Fruit fly (Drosophila melanogaster) whole organism, embryonic: ENCODE data around the gene pico.
A peak's percentile ranks its signal among the peaks of the same experiment; 100 is the strongest.

Source experiments
- ATbp ChIP-seq: fragments of 200-800 bp; sonication (Bioruptor generic); optimal IDR thresholded peaks from 2 replicates; lab custom pipeline; 2017; ENCODE audit warnings: missing biosample characterization, mild to moderate bottlenecking, missing genetic modification characterization, missing genetic modification reagents
- Aef1 ChIP-seq: fragments of 200-800 bp; sonication (Bioruptor generic); IDR thresholded peaks from 3 replicates; pipeline ENCODE4 v1.3.6; 2022; ENCODE audit warnings: missing biosample characterization, missing genetic modification characterization
- Bgb ChIP-seq: fragments of 200-800 bp; sonication (Bioruptor generic); IDR thresholded peaks from 2 replicates; pipeline ENCODE4 v1.3.6; 2022; ENCODE audit warnings: missing biosample characterization, missing genetic modification characterization; ENCODE audit not compliant: partially characterized antibody
- CG10366 ChIP-seq: fragments of 200-800 bp; sonication (Bioruptor generic); IDR thresholded peaks from 2 replicates; pipeline ENCODE4 v1.3.6; 2022; ENCODE audit warnings: missing biosample characterization, missing genetic modification characterization
- CG11504 ChIP-seq: fragments of 200-800 bp; sonication (Bioruptor generic); optimal IDR thresholded peaks from 3 replicates; lab custom pipeline; 2019; ENCODE audit warnings: missing biosample characterization, mild to moderate bottlenecking, missing genetic modification characterization, moderate library complexity
- CG11696 ChIP-seq: fragments of 200-800 bp; sonication (Bioruptor generic); IDR thresholded peaks from 2 replicates; pipeline ENCODE4 v1.3.6; 2022; ENCODE audit warnings: missing biosample characterization, missing genetic modification characterization
- CG13123 ChIP-seq: fragments of 200-800 bp; sonication (Bioruptor generic); optimal IDR thresholded peaks from 2 replicates; lab custom pipeline; 2016; ENCODE audit warnings: missing biosample characterization, missing genetic modification characterization
- CG18599 ChIP-seq: fragments of 200-800 bp; sonication (Bioruptor generic); optimal IDR thresholded peaks from 3 replicates; lab custom pipeline; 2017; ENCODE audit warnings: missing biosample characterization, missing genetic modification characterization, mild to moderate bottlenecking, moderate library complexity, missing genetic modification reagents
- CG18764 ChIP-seq: fragments of 200-800 bp; sonication (Bioruptor generic); optimal IDR thresholded peaks from 3 replicates; lab custom pipeline; 2016; ENCODE audit warnings: missing biosample characterization, missing genetic modification characterization
- CG2678 ChIP-seq: fragments of 200-800 bp; sonication (Bioruptor generic); optimal IDR thresholded peaks from 3 replicates; lab custom pipeline; 2019; ENCODE audit warnings: missing biosample characterization, mild to moderate bottlenecking, missing genetic modification characterization, moderate library complexity
- CG2712 ChIP-seq: fragments of 200-800 bp; optimal IDR thresholded peaks from 3 replicates; lab custom pipeline; 2019; ENCODE audit warnings: missing biosample characterization, mild to moderate bottlenecking, missing genetic modification characterization, moderate library complexity
- CG32767 ChIP-seq: fragments of 200-800 bp; sonication (Bioruptor generic); IDR thresholded peaks from 2 replicates; pipeline ENCODE4 v1.3.6; 2022; ENCODE audit warnings: missing biosample characterization, missing genetic modification characterization
- CG4424 ChIP-seq: fragments of 200-800 bp; sonication (Bioruptor generic); optimal IDR thresholded peaks from 3 replicates; lab custom pipeline; 2016; ENCODE audit warnings: missing biosample characterization, missing genetic modification characterization
- CG6654 ChIP-seq: fragments of 200-800 bp; sonication (Bioruptor generic); optimal IDR thresholded peaks from 2 replicates; lab custom pipeline; 2017; ENCODE audit warnings: missing biosample characterization, mild to moderate bottlenecking, missing genetic modification characterization
- CG6854 ChIP-seq: fragments of 200-800 bp; sonication (Bioruptor generic); optimal IDR thresholded peaks from 3 replicates; lab custom pipeline; 2017; ENCODE audit warnings: missing biosample characterization, mild to moderate bottlenecking, missing genetic modification characterization
- CG7786 ChIP-seq: fragments of 200-800 bp; sonication (Bioruptor generic); optimal IDR thresholded peaks from 2 replicates; lab custom pipeline; 2016; ENCODE audit warnings: missing biosample characterization, missing genetic modification characterization
- CG9215 ChIP-seq: fragments of 200-800 bp; sonication (Bioruptor generic); IDR thresholded peaks from 2 replicates; pipeline ENCODE4 v1.3.6; 2022; ENCODE audit warnings: missing biosample characterization, missing genetic modification characterization
- CG9876 ChIP-seq: fragments of 200-800 bp; sonication (Bioruptor generic); optimal IDR thresholded peaks from 2 replicates; lab custom pipeline; 2016; ENCODE audit warnings: missing biosample characterization, missing genetic modification characterization
- CTCF ChIP-seq: fragments of 200-800 bp; sonication (Bioruptor generic); optimal IDR thresholded peaks from 2 replicates; lab custom pipeline; 2017; ENCODE audit warnings: missing biosample characterization, mild to moderate bottlenecking, missing genetic modification characterization, moderate library complexity
- D19A ChIP-seq: fragments of 200-800 bp; optimal IDR thresholded peaks from 3 replicates; lab custom pipeline; 2019; ENCODE audit warnings: missing biosample characterization, mild to moderate bottlenecking, missing genetic modification characterization, moderate library complexity
- Dek ChIP-seq: fragments of 200-800 bp; sonication (Bioruptor generic); optimal IDR thresholded peaks from 3 replicates; lab custom pipeline; 2019; ENCODE audit warnings: missing biosample characterization, mild to moderate bottlenecking, missing genetic modification characterization, moderate library complexity
- Doc3 ChIP-seq: fragments of 200-800 bp; sonication (Bioruptor generic); IDR thresholded peaks from 3 replicates; pipeline ENCODE4 v1.3.6; 2022; ENCODE audit warnings: missing biosample characterization, missing genetic modification characterization; ENCODE audit not compliant: partially characterized antibody
- Eip74EF ChIP-seq, 2 experiments: fragments of 200-800 bp in 1 of 2; fragments of >200 bp in 1 of 2; sonication (Bioruptor generic) in 1 of 2; optimal IDR thresholded peaks; 2 replicates each; lab custom pipeline; 2017 to 2019; ENCODE audit warnings: missing biosample characterization in 2 of 2, missing genetic modification characterization in 2 of 2, mild to moderate bottlenecking in 1 of 2, moderate library complexity in 1 of 2
- Ets65A ChIP-seq: fragments of 200-800 bp; sonication (Bioruptor generic); peaks from one replicate; lab custom pipeline; 2016; ENCODE audit warnings: missing biosample characterization, missing genetic modification characterization
- Hmr ChIP-seq: fragments of 200-800 bp; sonication (Bioruptor generic); optimal IDR thresholded peaks from 3 replicates; lab custom pipeline; 2017; ENCODE audit warnings: mild to moderate bottlenecking, missing biosample characterization, missing genetic modification reagents, missing genetic modification characterization
- Hr39 ChIP-seq: fragments of >200 bp; optimal IDR thresholded peaks from 2 replicates; lab custom pipeline; 2017
- Hr51 ChIP-seq, 2 experiments: fragments of 200-800 bp; sonication (Bioruptor generic); optimal IDR thresholded peaks; 2 replicates in 1 of 2; 3 replicates in 1 of 2; lab custom pipeline; 2016 to 2018; ENCODE audit warnings: missing biosample characterization in 2 of 2, missing genetic modification characterization in 2 of 2, mild to moderate bottlenecking in 1 of 2, moderate library complexity in 1 of 2
- Kr ChIP-seq: fragments of 200-800 bp; sonication (Bioruptor generic); optimal IDR thresholded peaks from 2 replicates; lab custom pipeline; 2017; ENCODE audit warnings: missing biosample characterization, mild to moderate bottlenecking, missing genetic modification characterization
- Oli ChIP-seq: fragments of 200-800 bp; sonication (Bioruptor generic); optimal IDR thresholded peaks from 2 replicates; lab custom pipeline; 2018; ENCODE audit warnings: missing biosample characterization, mild to moderate bottlenecking, missing genetic modification characterization, moderate library complexity
- Ptx1 ChIP-seq: fragments of 200-800 bp; sonication (Bioruptor generic); IDR thresholded peaks from 2 replicates; pipeline ENCODE4 v1.3.6; 2022; ENCODE audit warnings: missing biosample characterization, missing genetic modification characterization
- Rx ChIP-seq: fragments of 200-800 bp; sonication (Bioruptor generic); IDR thresholded peaks from 2 replicates; pipeline ENCODE4 v1.3.6; 2022; ENCODE audit warnings: missing biosample characterization, missing genetic modification characterization
- Ssrp ChIP-seq: fragments of 200-800 bp; sonication (Bioruptor generic); optimal IDR thresholded peaks from 2 replicates; lab custom pipeline; 2018; ENCODE audit warnings: missing biosample characterization, mild to moderate bottlenecking, missing genetic modification characterization, moderate library complexity
- ash1 ChIP-seq: fragments of 200-800 bp; sonication (Bioruptor generic); optimal IDR thresholded peaks from 2 replicates; lab custom pipeline; 2018; ENCODE audit warnings: missing biosample characterization, mild to moderate bottlenecking, missing genetic modification characterization
- bbx ChIP-seq: fragments of 200-800 bp; sonication (Bioruptor generic); IDR thresholded peaks from 2 replicates; pipeline ENCODE4 v1.3.6; 2022; ENCODE audit warnings: missing biosample characterization, missing genetic modification characterization; ENCODE audit not compliant: partially characterized antibody
- disco-r ChIP-seq: fragments of 200-800 bp; sonication (Bioruptor generic); optimal IDR thresholded peaks from 2 replicates; lab custom pipeline; 2016; ENCODE audit warnings: missing biosample characterization, missing genetic modification characterization
- dm ChIP-seq: fragments of 200-800 bp; sonication (Bioruptor generic); optimal IDR thresholded peaks from 3 replicates; lab custom pipeline; 2016; ENCODE audit warnings: missing biosample characterization, missing genetic modification characterization
- esg ChIP-seq: fragments of 200-800 bp; sonication (Bioruptor generic); conservative IDR thresholded peaks from 2 replicates; pipeline ENCODE4 v1.3.6; 2022; ENCODE audit warnings: missing biosample characterization, missing genetic modification characterization
- fd102C ChIP-seq: fragments of 200-800 bp; sonication (Bioruptor generic); optimal IDR thresholded peaks from 2 replicates; lab custom pipeline; 2018; ENCODE audit warnings: missing biosample characterization, mild to moderate bottlenecking, missing genetic modification characterization, moderate library complexity
- ftz-f1 ChIP-seq: fragments of 200-800 bp; sonication (Bioruptor generic); optimal IDR thresholded peaks from 2 replicates; lab custom pipeline; 2016; ENCODE audit warnings: missing biosample characterization, missing genetic modification characterization
- grn ChIP-seq: fragments of 200-800 bp; sonication (Bioruptor generic); optimal IDR thresholded peaks from 3 replicates; lab custom pipeline; 2017; ENCODE audit warnings: missing biosample characterization, missing genetic modification characterization
- gro ChIP-seq: fragments of 200-800 bp; sonication (Bioruptor generic); optimal IDR thresholded peaks from 2 replicates; lab custom pipeline; 2016; ENCODE audit warnings: missing biosample characterization, missing genetic modification characterization
- kah ChIP-seq: fragments of 200-800 bp; sonication (Bioruptor generic); optimal IDR thresholded peaks from 2 replicates; lab custom pipeline; 2018; ENCODE audit warnings: missing biosample characterization, mild to moderate bottlenecking, missing genetic modification characterization
- knrl ChIP-seq: fragments of 200-800 bp; sonication (Bioruptor generic); IDR thresholded peaks from 3 replicates; pipeline ENCODE4 v1.3.6; 2022; ENCODE audit warnings: missing biosample characterization, missing genetic modification characterization; ENCODE audit not compliant: partially characterized antibody
- rib ChIP-seq: fragments of 200-800 bp; sonication (Bioruptor generic); IDR thresholded peaks from 2 replicates; pipeline ENCODE4 v1.3.6; 2022; ENCODE audit warnings: missing biosample characterization, missing genetic modification characterization
- slou ChIP-seq: fragments of 200-800 bp; sonication (Bioruptor generic); optimal IDR thresholded peaks from 3 replicates; lab custom pipeline; 2016; ENCODE audit warnings: missing biosample characterization, missing genetic modification characterization
- ssp ChIP-seq: fragments of 200-800 bp; sonication (Bioruptor generic); IDR thresholded peaks from 2 replicates; pipeline ENCODE4 v1.3.6; 2022; ENCODE audit warnings: missing biosample characterization, missing genetic modification characterization
- tin ChIP-seq: fragments of 200-800 bp; sonication (Bioruptor generic); optimal IDR thresholded peaks from 3 replicates; lab custom pipeline; 2016; ENCODE audit warnings: missing biosample characterization, missing genetic modification characterization
- tll ChIP-seq, 2 experiments: fragments of 200-800 bp in 1 of 2; fragments of >200 bp in 1 of 2; sonication (Bioruptor generic) in 1 of 2; optimal IDR thresholded peaks; 2 replicates each; lab custom pipeline; 2017 to 2019; ENCODE audit warnings: missing biosample characterization in 2 of 2, missing genetic modification characterization in 2 of 2, mild to moderate bottlenecking in 1 of 2, moderate library complexity in 1 of 2
- trem ChIP-seq: fragments of 200-800 bp; optimal IDR thresholded peaks from 3 replicates; lab custom pipeline; 2019; ENCODE audit warnings: missing biosample characterization, mild to moderate bottlenecking, missing genetic modification characterization, moderate library complexity
- tx ChIP-seq: fragments of 200-800 bp; sonication (Bioruptor generic); optimal IDR thresholded peaks from 2 replicates; lab custom pipeline; 2016; ENCODE audit warnings: missing biosample characterization, missing genetic modification characterization
- vnd ChIP-seq: fragments of 200-800 bp; sonication (Bioruptor generic); IDR thresholded peaks from 3 replicates; pipeline ENCODE4 v1.3.6; 2022; ENCODE audit warnings: missing biosample characterization, missing genetic modification characterization; ENCODE audit not compliant: partially characterized antibody
- z ChIP-seq: fragments of 200-800 bp; sonication (Bioruptor generic); IDR thresholded peaks from 3 replicates; pipeline ENCODE4 v1.3.6; 2022; ENCODE audit warnings: missing biosample characterization, missing genetic modification characterization

Gene pico

dm6 chrX:19818617-19819016 lies 33.2 kb downstream of the pico start (continued):
- peak; percentile 45 for TF ChIP-seq Oli (tag; lab: Kevin White, UChicago)
- TF ChIP-seq Rx: no peak
- TF ChIP-seq ssp (GFP tag; lab: Robert Waterston, UW): no peak
- no peak for TF ChIP-seq dm (GFP tag; lab: Kevin White, UChicago)
- no peak for TF ChIP-seq tx (GFP tag; lab: Kevin White, UChicago)
- TF ChIP-seq CG32767: no peak
- no peak for TF ChIP-seq tll (GFP tag; optimal IDR thresholded peaks at IDR 0.05; lab: Kevin White, UChicago)
- TF ChIP-seq D19A (tag; lab: Kevin White, UChicago): no peak
- TF ChIP-seq Eip74EF (GFP tag; optimal IDR thresholded peaks at IDR 0.05; lab: Kevin White, UChicago): no peak
- TF ChIP-seq Ssrp (tag; lab: Kevin White, UChicago): no peak
- TF ChIP-seq CG18764: no peak
- TF ChIP-seq Ptx1: no peak
- peak; percentile 21 for TF ChIP-seq ATbp (GFP tag; lab: Kevin White, UChicago)
- no peak for TF ChIP-seq CG6654
- TF ChIP-seq CG11504 (tag; lab: Kevin White, UChicago): peak; percentile 59
- no peak for TF ChIP-seq bbx (GFP tag; lab: Robert Waterston, UW)
- TF ChIP-seq CG7786 (GFP tag; lab: Kevin White, UChicago): no peak
- no peak for TF ChIP-seq ash1 (GFP tag; lab: Kevin White, UChicago)
- TF ChIP-seq gro: no peak
- TF ChIP-seq disco-r (GFP tag; lab: Kevin White, UChicago): no peak
- peak; percentile 68 for TF ChIP-seq CG18599 (GFP tag; lab: Kevin White, UChicago)
- TF ChIP-seq trem (tag; lab: Kevin White, UChicago): no peak
- TF ChIP-seq knrl (GFP tag; lab: Robert Waterston, UW): no peak
- no peak for TF ChIP-seq CTCF
- TF ChIP-seq CG9876 (GFP tag; lab: Kevin White, UChicago): no peak
- TF ChIP-seq CG11696 (GFP tag; lab: Robert Waterston, UW): no peak
- peak in 1 of 2 experiments; percentile 52 for TF ChIP-seq Hr51 (GFP tag; optimal IDR thresholded peaks at IDR 0.05; lab: Kevin White, UChicago)
- TF ChIP-seq ftz-f1 (GFP tag; lab: Kevin White, UChicago): no peak
- no peak for TF ChIP-seq Aef1
- peak; percentile 56 for TF ChIP-seq CG2678 (tag; lab: Kevin White, UChicago)
- TF ChIP-seq CG4424 (GFP tag; lab: Kevin White, UChicago): no peak
- no peak for TF ChIP-seq CG9215 (GFP tag; lab: Robert Waterston, UW)
- TF ChIP-seq Ets65A (GFP tag; lab: Kevin White, UChicago): no peak
- TF ChIP-seq CG10366: no peak
- no peak for TF ChIP-seq vnd (GFP tag; lab: Robert Waterston, UW)
- no peak for TF ChIP-seq Dek (tag; lab: Kevin White, UChicago)
- no peak for TF ChIP-seq fd102C (GFP tag; lab: Kevin White, UChicago)
- TF ChIP-seq Doc3 (GFP tag; lab: Robert Waterston, UW): no peak
- TF ChIP-seq grn (GFP tag; lab: Kevin White, UChicago): no peak
- TF ChIP-seq Kr: no peak
- no peak for TF ChIP-seq CG6854 (GFP tag; lab: Kevin White, UChicago)
- peak; percentile 47 for TF ChIP-seq Hmr
- no peak for TF ChIP-seq tin (GFP tag; lab: Kevin White, UChicago)
- TF ChIP-seq esg: no peak
- no peak for TF ChIP-seq CG13123 (GFP tag; lab: Kevin White, UChicago)
- no peak for TF ChIP-seq Hr39 (lab: Kevin White, UChicago)
- no peak for TF ChIP-seq CG2712 (tag; lab: Kevin White, UChicago)
- no peak for TF ChIP-seq slou
- TF ChIP-seq rib (GFP tag; lab: Robert Waterston, UW): no peak
- no peak for TF ChIP-seq z (GFP tag; lab: Robert Waterston, UW)
- TF ChIP-seq kah (GFP tag; lab: Kevin White, UChicago): no peak
- TF ChIP-seq Bgb (GFP tag; lab: Robert Waterston, UW): no peak
